Worm (Caenorhabditis elegans) whole organism, L4 larva: ENCODE results near the gene F40H3.3.

Experiments
- D1046.2 ChIP-seq: fragments of 200-800 bp; sonication (Bioruptor generic); IDR thresholded peaks from 2 replicates; pipeline ENCODE4 v1.3.6; 2022; ENCODE audit warnings: missing genetic modification characterization, missing compliant biosample characterization
- F26F4.8 ChIP-seq: fragments of 200-800 bp; sonication (Bioruptor generic); conservative IDR thresholded peaks from 2 replicates; pipeline ENCODE4 v1.3.6; 2022; ENCODE audit warnings: missing genetic modification characterization, missing compliant biosample characterization
- R02D3.7 ChIP-seq: fragments of 150-350 bp; sonication (generic microtip); optimal IDR thresholded peaks from 3 replicates; lab custom pipeline; 2014; ENCODE audit warnings: missing biosample characterization, missing genetic modification characterization
- ZK337.2 ChIP-seq: fragments of 200-800 bp; sonication (Bioruptor generic); IDR thresholded peaks from 2 replicates; pipeline ENCODE4 v1.3.6; 2022; ENCODE audit warnings: missing genetic modification reagents, missing genetic modification characterization, missing compliant biosample characterization
- ceh-20 ChIP-seq: fragments of 200-800 bp; sonication (Bioruptor generic); IDR thresholded peaks from 2 replicates; pipeline ENCODE4 v1.3.6; 2022; ENCODE audit warnings: missing genetic modification reagents, missing genetic modification characterization, missing compliant biosample characterization
- daf-16 ChIP-seq, 3 experiments: sonication (generic microtip); optimal IDR thresholded peaks; 2 replicates each; lab custom pipeline; 2016 to 2017; ENCODE audit warnings: missing genetic modification characterization in 3 of 3, missing genetic modification reagents in 3 of 3, mild to moderate bottlenecking in 2 of 3, missing compliant biosample characterization in 2 of 3, missing biosample characterization in 1 of 3, moderate library complexity in 1 of 3
- daf-19 ChIP-seq: fragments of 200-800 bp; sonication (Bioruptor generic); conservative IDR thresholded peaks from 2 replicates; pipeline ENCODE4 v1.3.6; 2022; ENCODE audit warnings: missing genetic modification characterization, missing compliant biosample characterization
- dmd-9 ChIP-seq: fragments of 200-800 bp; sonication (Bioruptor generic); IDR thresholded peaks from 2 replicates; pipeline ENCODE4 v1.3.6; 2022; ENCODE audit warnings: missing genetic modification reagents, missing genetic modification characterization, missing compliant biosample characterization
- hif-1 ChIP-seq, 2 experiments: sonication (generic microtip); optimal IDR thresholded peaks; 2 replicates each; lab custom pipeline; 2016 to 2017; ENCODE audit warnings: missing compliant biosample characterization in 2 of 2, missing genetic modification characterization in 2 of 2, missing genetic modification reagents in 2 of 2, missing genotype in 2 of 2, mild to moderate bottlenecking in 1 of 2
- hlh-11 ChIP-seq: fragments of 200-800 bp; sonication (Bioruptor generic); optimal IDR thresholded peaks from 2 replicates; lab custom pipeline; 2018; ENCODE audit warnings: mild to moderate bottlenecking, missing genetic modification characterization, missing compliant biosample characterization
- hlh-30 ChIP-seq: sonication (generic microtip); optimal IDR thresholded peaks from 2 replicates; lab custom pipeline; 2017; ENCODE audit warnings: antibody characterized with exemption, mild to moderate bottlenecking, missing genetic modification characterization, missing compliant biosample characterization; ENCODE audit not compliant: insufficient read depth
- lin-13 ChIP-seq: fragments of 150-350 bp; optimal IDR thresholded peaks from 2 replicates; lab custom pipeline; 2014; ENCODE audit warnings: missing biosample characterization, missing genetic modification reagents, missing genetic modification characterization
- lin-38 ChIP-seq: fragments of 200-800 bp; sonication (Bioruptor generic); IDR thresholded peaks from 2 replicates; pipeline ENCODE4 v1.3.6; 2022; ENCODE audit warnings: missing genetic modification reagents, missing genetic modification characterization, missing compliant biosample characterization
- madf-9 ChIP-seq: fragments of 200-800 bp; sonication (Bioruptor generic); conservative IDR thresholded peaks from 2 replicates; pipeline ENCODE4 v1.3.6; 2022; ENCODE audit warnings: missing genetic modification reagents, missing genetic modification characterization, missing compliant biosample characterization
- mdl-1 ChIP-seq, 2 experiments: fragments of 150-350 bp in 1 of 2; sonication (generic microtip) in 1 of 2; optimal IDR thresholded peaks; 2 replicates each; lab custom pipeline; 2014 to 2017; ENCODE audit warnings: missing biosample characterization in 2 of 2, missing genetic modification characterization in 2 of 2
- mep-1 ChIP-seq: fragments of 150-350 bp; sonication (generic microtip); optimal IDR thresholded peaks from 3 replicates; lab custom pipeline; 2014; ENCODE audit warnings: missing biosample characterization, missing genetic modification characterization
- nhr-102 ChIP-seq: sonication (generic microtip); optimal IDR thresholded peaks from 2 replicates; lab custom pipeline; 2016; ENCODE audit warnings: mild to moderate bottlenecking, missing genetic modification characterization, moderate library complexity, missing compliant biosample characterization
- nhr-237 ChIP-seq: sonication (generic microtip); optimal IDR thresholded peaks from 2 replicates; lab custom pipeline; 2017; ENCODE audit warnings: missing biosample characterization, missing genetic modification characterization
- nhr-25 ChIP-seq: sonication (generic microtip); optimal IDR thresholded peaks from 2 replicates; lab custom pipeline; 2017; ENCODE audit warnings: missing genetic modification characterization, mild to moderate bottlenecking, missing compliant biosample characterization, antibody characterized with exemption, moderate library complexity, borderline replicate concordance; ENCODE audit not compliant: insufficient read depth
- nhr-41 ChIP-seq: fragments of 200-800 bp; sonication (Bioruptor generic); IDR thresholded peaks from 2 replicates; pipeline ENCODE4 v1.3.6; 2022; ENCODE audit warnings: missing genetic modification reagents, missing genetic modification characterization, missing compliant biosample characterization
- rbr-2 ChIP-seq: sonication (generic microtip); optimal IDR thresholded peaks from 2 replicates; lab custom pipeline; 2016; ENCODE audit warnings: missing genotype, missing genetic modification characterization, missing compliant biosample characterization
- sdz-12 ChIP-seq: fragments of 200-800 bp; sonication (Bioruptor generic); optimal IDR thresholded peaks from 2 replicates; lab custom pipeline; 2018; ENCODE audit warnings: mild to moderate bottlenecking, missing genetic modification characterization, missing compliant biosample characterization
- spr-3 ChIP-seq: fragments of 200-800 bp; sonication (Bioruptor generic); optimal IDR thresholded peaks from 2 replicates; lab custom pipeline; 2018; ENCODE audit warnings: mild to moderate bottlenecking, missing genetic modification characterization, missing compliant biosample characterization
- unc-130 ChIP-seq: sonication (generic microtip); optimal IDR thresholded peaks from 2 replicates; lab custom pipeline; 2016; ENCODE audit warnings: missing genetic modification reagents, missing genetic modification characterization, missing compliant biosample characterization
- unc-62 ChIP-seq, 3 experiments: fragments of 150-350 bp in 1 of 3; sonication (generic microtip); optimal IDR thresholded peaks in 2 of 3; peaks in 1 of 3; 1 replicate in 1 of 3; 2 replicates in 2 of 3; lab custom pipeline; 2014 to 2017; ENCODE audit warnings: missing biosample characterization in 3 of 3, missing genetic modification characterization in 3 of 3, missing genetic modification reagents in 3 of 3, missing genotype in 1 of 3
- zip-11 ChIP-seq: fragments of 200-800 bp; sonication (Bioruptor generic); IDR thresholded peaks from 2 replicates; pipeline ENCODE4 v1.3.6; 2022; ENCODE audit warnings: missing genetic modification characterization, missing compliant biosample characterization

The F40H3.3 gene

DNA sequence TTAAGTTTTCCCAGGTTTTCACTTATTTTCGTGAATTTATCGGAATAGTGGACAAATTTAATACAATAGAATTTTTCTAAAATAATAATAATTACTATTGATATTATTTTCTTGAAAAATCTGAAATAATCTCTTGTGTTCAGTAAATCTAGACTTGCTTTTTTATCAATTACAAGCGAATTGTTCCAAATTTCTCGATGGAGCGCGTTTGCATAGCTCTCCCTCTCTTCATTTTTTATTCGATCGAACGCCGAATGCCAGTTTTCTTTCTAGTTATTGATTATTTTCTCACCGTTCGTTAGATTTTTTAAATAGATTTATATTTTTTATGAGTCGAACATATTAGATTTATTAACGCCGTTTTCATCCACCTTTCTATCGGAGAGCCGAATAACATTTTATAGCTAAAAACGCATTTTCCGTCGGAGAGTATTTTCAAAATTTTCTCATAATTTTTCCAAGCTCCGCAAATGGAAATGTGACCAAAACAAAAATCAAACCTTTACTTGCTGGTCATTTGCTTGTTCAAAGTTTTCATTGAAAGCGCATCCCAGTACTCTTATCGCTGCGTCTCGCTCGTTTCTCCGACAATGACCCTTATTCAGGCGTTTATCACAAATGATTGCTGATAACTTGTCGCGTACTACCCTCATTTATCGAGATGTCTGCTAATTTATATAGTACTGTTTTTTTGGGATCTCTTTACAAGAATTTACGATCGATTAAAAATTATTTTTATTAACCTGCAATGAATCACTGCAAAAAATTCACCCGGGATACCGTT, 48.5 kb upstream of the F40H3.3 start (continued):
- TF ChIP-seq D1046.2 (GFP tag; lab: Robert Waterston, UW): no peak
- TF ChIP-seq hlh-11 (tag; lab: Kevin White, UChicago): peak; percentile 45
- no peak for TF ChIP-seq nhr-25
- TF ChIP-seq mdl-1 (tag; optimal IDR thresholded peaks at IDR 0.05; lab: Kevin White, UChicago): no peak
- TF ChIP-seq unc-130 (GFP tag; lab: Kevin White, UChicago): no peak
- no peak for TF ChIP-seq hlh-30 (tag; lab: Kevin White, UChicago)
- TF ChIP-seq F26F4.8 (GFP tag; lab: Robert Waterston, UW): no peak
- TF ChIP-seq mep-1: no peak
- TF ChIP-seq lin-13 (GFP tag; lab: Kevin White, UChicago): no peak
- TF ChIP-seq dmd-9: no peak

DNA sequence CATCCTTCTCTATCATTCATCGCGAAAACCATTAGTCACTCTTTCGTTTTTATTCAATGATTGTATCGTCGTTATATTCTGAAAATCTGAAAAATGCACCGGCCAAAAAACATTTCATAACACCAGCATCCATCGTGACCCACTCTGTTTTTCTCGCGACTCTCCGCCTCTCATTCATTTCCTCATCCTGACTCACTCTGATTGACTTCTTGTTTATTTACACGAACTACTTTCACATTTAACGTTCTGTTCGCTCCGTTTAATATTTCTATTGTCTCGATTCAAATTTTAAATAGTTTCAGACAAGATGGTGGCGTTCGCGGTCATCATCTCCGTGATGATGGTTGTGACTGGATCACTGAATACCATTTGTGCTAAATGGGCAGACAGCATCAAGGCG, 47.8 kb upstream of the F40H3.3 start, which contains the start of gene C29H12.2:
Gene C29H12.2, plus strand, starts transcription at position 297 of the 400 bp plus-strand sequence.
- TF ChIP-seq ceh-20 (GFP tag; lab: Robert Waterston, UW): no peak
- TF ChIP-seq unc-62 (GFP tag; optimal IDR thresholded peaks at IDR 0.05 in 1 of 2; lab: Kevin White, UChicago): peak in 1 of 2 experiments; percentile 94
- TF ChIP-seq unc-62 (tag; optimal IDR thresholded peaks at IDR 0.05; lab: Kevin White, UChicago): no peak
- TF ChIP-seq madf-9 (GFP tag; lab: Robert Waterston, UW): no peak
- peak; percentile 51 for TF ChIP-seq hlh-30 (tag; lab: Kevin White, UChicago)
- TF ChIP-seq, all 104 proteins: peak for 2

DNA sequence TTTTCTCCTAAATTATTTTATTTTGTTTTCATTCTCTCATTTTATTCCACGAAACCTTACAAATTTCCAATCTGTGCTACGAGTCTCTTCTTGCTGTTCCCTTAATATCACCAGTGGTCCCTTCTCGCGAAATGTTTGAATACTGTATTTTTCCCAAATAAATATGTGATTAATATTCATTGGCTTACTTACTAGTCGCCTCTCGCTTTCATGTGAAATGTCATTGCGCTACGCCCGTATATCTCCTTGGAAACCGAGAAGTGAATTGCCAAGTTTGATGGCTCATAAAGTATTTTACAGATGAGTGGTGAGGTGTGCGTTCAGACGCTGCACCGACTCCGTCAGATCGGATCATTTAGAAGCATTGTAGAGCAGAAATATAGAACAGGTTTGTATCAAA, 46.0 kb upstream of the F40H3.3 start, which contains the start of gene rars-2:
Gene rars-2, plus strand, starts transcription at position 301 of the 400 bp plus-strand sequence.
- peak; percentile 34; the same call in 1 of the 2 replicates for TF ChIP-seq lin-38 (GFP tag; lab: Robert Waterston, UW)
- TF ChIP-seq R02D3.7 (tag; lab: Kevin White, UChicago): no peak
- no peak for TF ChIP-seq spr-3

DNA sequence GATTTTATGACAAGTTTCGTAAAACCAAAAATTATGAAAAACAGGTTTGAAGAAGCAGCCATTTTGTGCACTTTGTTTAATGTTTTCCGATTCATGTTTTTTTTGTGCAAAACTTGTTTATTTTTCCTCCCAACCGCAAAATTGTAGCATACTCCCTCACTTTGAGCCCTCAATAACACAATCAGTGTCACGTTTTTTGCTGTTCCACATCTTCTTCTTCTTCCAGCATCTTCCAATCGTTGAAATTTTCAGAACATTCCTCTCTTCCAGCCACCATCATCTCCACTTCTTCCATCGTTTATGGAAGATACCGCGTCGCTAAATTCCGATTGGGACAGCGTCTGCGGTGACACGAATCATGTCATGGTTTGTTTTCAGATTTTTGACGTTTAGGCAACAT, 38.7 kb upstream of the F40H3.3 start, which contains the start of gene abts-3:
Gene abts-3, plus strand, starts transcription at position 301 of the 400 bp plus-strand sequence.
- TF ChIP-seq zip-11 (GFP tag; lab: Robert Waterston, UW) (no peak), nhr-41 (GFP tag; lab: Robert Waterston, UW) (no peak), nhr-237 (tag; lab: Kevin White, UChicago) (no peak), sdz-12 (GFP tag; lab: Kevin White, UChicago) (no peak), rbr-2 (no peak), lin-38 (GFP tag; lab: Robert Waterston, UW) (no peak), nhr-102 (no peak), daf-19 (GFP tag; lab: Robert Waterston, UW) (no peak)

DNA sequence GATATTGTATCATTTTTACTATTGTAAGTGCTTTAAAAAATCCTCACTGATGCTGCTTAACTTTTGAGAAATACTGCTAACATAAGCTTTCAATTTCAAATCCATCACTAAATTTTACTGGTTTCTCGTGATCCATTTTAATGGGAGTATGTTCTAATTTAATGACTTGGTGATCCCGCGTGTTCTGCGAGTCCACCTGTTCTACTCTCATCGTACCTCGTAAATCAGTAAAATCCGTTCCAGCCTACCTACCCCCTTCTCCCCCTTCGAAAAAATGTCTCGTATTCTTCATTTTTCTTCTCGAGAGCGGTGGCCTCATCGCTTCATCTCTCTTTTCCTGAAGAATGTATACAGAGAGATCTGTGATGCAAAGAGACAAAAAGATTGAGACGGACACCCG, 35.8 kb upstream of the F40H3.3 start:
- TF ChIP-seq hif-1 (tag; optimal IDR thresholded peaks at IDR 0.05; lab: Kevin White, UChicago) (no peak), unc-62 (GFP tag; optimal IDR thresholded peaks at IDR 0.05 in 1 of 2; lab: Kevin White, UChicago) (peak in 1 of 2 experiments; percentile 90), unc-62 (tag; optimal IDR thresholded peaks at IDR 0.05; lab: Kevin White, UChicago) (no peak), ZK337.2 (GFP tag; lab: Robert Waterston, UW) (no peak)

DNA sequence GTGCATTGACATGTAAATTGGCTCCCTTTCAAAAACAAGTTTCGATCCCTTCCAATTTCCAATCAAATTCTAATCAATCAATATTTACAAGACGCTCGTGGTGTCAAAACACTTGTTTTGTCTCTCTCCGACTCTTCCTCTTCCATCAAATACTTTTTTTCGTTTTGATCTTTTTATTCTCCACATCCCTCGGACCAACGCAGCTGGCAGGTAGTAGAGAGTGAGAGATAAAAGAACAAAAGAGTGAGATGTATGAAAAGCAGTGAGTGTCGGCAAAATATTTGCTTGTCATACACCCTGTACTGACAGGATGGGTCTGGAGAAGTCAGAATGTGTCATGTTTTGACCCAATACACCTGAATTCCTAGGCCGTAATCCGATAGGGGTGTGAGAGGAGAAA, 34.6 kb upstream of the F40H3.3 start:
- TF ChIP-seq spr-3 (no peak), daf-16 (GFP tag; optimal IDR thresholded peaks at IDR 0.05; lab: Kevin White, UChicago) (peak in 1 of 2 experiments; percentile 63), daf-16 (tag; optimal IDR thresholded peaks at IDR 0.05; lab: Kevin White, UChicago) (no peak), hlh-11 (tag; lab: Kevin White, UChicago) (peak; percentile 17), lin-13 (GFP tag; lab: Kevin White, UChicago) (no peak)
